Worm (Caenorhabditis elegans) whole organism, midembryonic: ENCODE measurements around the gene ssl-1.

Experiments
- T22C8.4 ChIP-seq: fragments of 200-800 bp; sonication (Bioruptor generic); IDR thresholded peaks from 2 replicates; pipeline ENCODE4 v1.3.6; 2022; ENCODE audit warnings: missing genetic modification characterization, missing compliant biosample characterization
- cog-1 ChIP-seq: sonication (generic microtip); optimal IDR thresholded peaks from 2 replicates; lab custom pipeline; 2016; ENCODE audit warnings: missing genetic modification characterization, missing compliant biosample characterization
- flt-1 ChIP-seq: fragments of 200-800 bp; sonication (Bioruptor generic); IDR thresholded peaks from 2 replicates; pipeline ENCODE4 v1.3.6; 2022; ENCODE audit warnings: missing genetic modification characterization, missing compliant biosample characterization
- med-1 ChIP-seq: sonication (generic microtip); optimal IDR thresholded peaks from 2 replicates; lab custom pipeline; 2017; ENCODE audit warnings: missing genetic modification characterization, mild to moderate bottlenecking, missing compliant biosample characterization, antibody characterized with exemption, missing genetic modification reagents; ENCODE audit not compliant: insufficient read depth
- ref-1 ChIP-seq: fragments of 200-800 bp; sonication (Bioruptor generic); conservative IDR thresholded peaks from 2 replicates; pipeline ENCODE4 v1.3.6; 2022; ENCODE audit warnings: missing genetic modification reagents, missing genetic modification characterization, missing compliant biosample characterization
- tab-1 ChIP-seq: fragments of 200-800 bp; sonication (Bioruptor generic); IDR thresholded peaks from 2 replicates; pipeline ENCODE4 v1.3.6; 2022; ENCODE audit warnings: missing genetic modification characterization, missing compliant biosample characterization
- ztf-23 ChIP-seq: fragments of 200-800 bp; sonication (Bioruptor generic); IDR thresholded peaks from 2 replicates; pipeline ENCODE4 v1.3.6; 2022; ENCODE audit warnings: missing genetic modification reagents, missing genetic modification characterization, missing compliant biosample characterization
- ztf-29 ChIP-seq: fragments of 200-800 bp; sonication (Bioruptor generic); IDR thresholded peaks from 2 replicates; pipeline ENCODE4 v1.3.6; 2022; ENCODE audit warnings: missing genetic modification reagents, missing genetic modification characterization, missing compliant biosample characterization

DNA sequence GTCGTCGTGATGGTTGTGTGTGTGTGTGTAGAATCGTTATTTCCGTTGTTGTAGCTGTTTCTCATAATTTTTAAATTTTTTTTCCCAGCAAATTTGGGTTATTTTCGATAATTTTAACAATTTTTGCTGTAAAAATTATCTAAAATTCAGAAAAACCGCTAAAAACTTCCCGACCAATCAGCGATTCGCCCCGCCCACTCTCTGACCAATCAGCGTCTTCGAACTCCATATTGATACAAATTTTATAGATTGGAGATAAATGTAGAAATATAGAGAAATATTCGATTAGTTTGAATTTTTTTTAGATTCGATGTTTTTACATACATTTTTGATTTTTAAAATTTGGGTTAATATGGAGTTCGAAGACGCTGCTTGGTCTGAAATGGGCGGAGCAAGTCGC is 16.8 kb upstream of the ssl-1 start:
- TF ChIP-seq tab-1 (GFP tag; lab: Robert Waterston, UW) (no peak), T22C8.4 (no peak), flt-1 (GFP tag; lab: Robert Waterston, UW) (no peak), ztf-29 (GFP tag; lab: Robert Waterston, UW) (no peak), med-1 (GFP tag; lab: Kevin White, UChicago) (no peak), ref-1 (GFP tag; lab: Robert Waterston, UW) (no peak), ztf-23 (no peak), cog-1 (tag; lab: Kevin White, UChicago) (no peak)
